In genomic region chrX:6959534-6959933, ce11 we compare ENCODE assay signal across 6 worm cellular contexts.
TF ChIP-seq lines count a peak whose summit lies in the region.

No protein-coding gene starts in this region.

TF ChIP-seq in whole organism, L1 larva, 84 proteins besides CTCF, POLR2A, EP300 and RAD21:
- peak; percentile 56 for TF ChIP-seq lin-14 (GFP tag; optimal IDR thresholded peaks at IDR 0.05; lab: Kevin White, UChicago)
- peak; percentile 47 for TF ChIP-seq unc-130 (tag; optimal IDR thresholded peaks at IDR 0.05; lab: Kevin White, UChicago)
- no peak for TF ChIP-seq unc-86 (tag; optimal IDR thresholded peaks at IDR 0.05; lab: Kevin White, UChicago)
- TF ChIP-seq rnt-1 (tag; optimal IDR thresholded peaks at IDR 0.05; lab: Kevin White, UChicago) = peak; percentile 15
- no peak for TF ChIP-seq mef-2 (tag; optimal IDR thresholded peaks at IDR 0.05; lab: Kevin White, UChicago)
- TF ChIP-seq unc-98 (GFP tag; IDR thresholded peaks at IDR 0.05; lab: Robert Waterston, UW) = no peak
- TF ChIP-seq nhr-84 (tag; optimal IDR thresholded peaks at IDR 0.05; lab: Kevin White, UChicago) = no peak
- TF ChIP-seq nhr-12 (tag; optimal IDR thresholded peaks at IDR 0.05; lab: Kevin White, UChicago) = no peak
- TF ChIP-seq nhr-71 (tag; optimal IDR thresholded peaks at IDR 0.05; lab: Kevin White, UChicago) = peak; percentile 6
- TF ChIP-seq vab-15 (tag; optimal IDR thresholded peaks at IDR 0.05; lab: Kevin White, UChicago) = no peak

TF ChIP-seq in whole organism, L2 larva, 48 proteins besides CTCF, POLR2A, EP300 and RAD21:
- TF ChIP-seq dmd-4 (tag; optimal IDR thresholded peaks at IDR 0.05; lab: Kevin White, UChicago) (no peak), lsy-2 (tag; optimal IDR thresholded peaks at IDR 0.05; lab: Kevin White, UChicago) (no peak), ceh-16 (tag; optimal IDR thresholded peaks at IDR 0.05; lab: Kevin White, UChicago) (no peak), ztf-1 (GFP tag; conservative IDR thresholded peaks at IDR 0.05; lab: Robert Waterston, UW) (no peak), F13H6.1 (tag; optimal IDR thresholded peaks at IDR 0.05; lab: Kevin White, UChicago) (peak; percentile 10), nhr-129 (tag; optimal IDR thresholded peaks at IDR 0.05; lab: Kevin White, UChicago) (peak; percentile 41)

TF ChIP-seq in whole organism, L3 larva, 47 proteins besides CTCF, POLR2A, EP300 and RAD21:
- peak; percentile 49 for TF ChIP-seq egl-5 (tag; optimal IDR thresholded peaks at IDR 0.05; lab: Kevin White, UChicago)
- no peak for TF ChIP-seq ZK546.5 (tag; optimal IDR thresholded peaks at IDR 0.05; lab: Kevin White, UChicago)

TF ChIP-seq in whole organism, late embryonic, 69 proteins besides CTCF, POLR2A, EP300 and RAD21:
- no peak for TF ChIP-seq sdc-2 (tag; optimal IDR thresholded peaks at IDR 0.05; lab: Kevin White, UChicago)
- no peak for TF ChIP-seq unc-3 (GFP tag; conservative IDR thresholded peaks at IDR 0.05; lab: Robert Waterston, UW)
- TF ChIP-seq unc-3 (tag; optimal IDR thresholded peaks at IDR 0.05; lab: Kevin White, UChicago) = no peak
- no peak for TF ChIP-seq K09A11.1 (tag; optimal IDR thresholded peaks at IDR 0.05; lab: Kevin White, UChicago; ENCODE audit: insufficient read depth)
- TF ChIP-seq ceh-6 (GFP tag; optimal IDR thresholded peaks at IDR 0.05; lab: Kevin White, UChicago) = no peak
- no peak for TF ChIP-seq pqm-1 (tag; optimal IDR thresholded peaks at IDR 0.05; lab: Kevin White, UChicago)
- TF ChIP-seq pat-9 (tag; optimal IDR thresholded peaks at IDR 0.05; lab: Kevin White, UChicago) = no peak
- TF ChIP-seq nfya-1 (tag; optimal IDR thresholded peaks at IDR 0.05; lab: Kevin White, UChicago) = no peak
- TF ChIP-seq ceh-18 (tag; optimal IDR thresholded peaks at IDR 0.05; lab: Kevin White, UChicago) = peak; percentile 36
- TF ChIP-seq ama-1 (optimal IDR thresholded peaks at IDR 0.05; lab: Kevin White, UChicago) = no peak
- TF ChIP-seq ceh-48 (tag; optimal IDR thresholded peaks at IDR 0.05; lab: Kevin White, UChicago) = no peak
- no peak for TF ChIP-seq hlh-13 (GFP tag; optimal IDR thresholded peaks at IDR 0.05; lab: Kevin White, UChicago)
- no peak for TF ChIP-seq nhr-11 (tag; optimal IDR thresholded peaks at IDR 0.05; lab: Kevin White, UChicago)
- TF ChIP-seq dve-1 (tag; optimal IDR thresholded peaks at IDR 0.05; lab: Kevin White, UChicago) = no peak
- no peak for TF ChIP-seq ztf-16 (tag; optimal IDR thresholded peaks at IDR 0.05; lab: Kevin White, UChicago)
- peak; percentile 83 for TF ChIP-seq unc-55 (GFP tag; optimal IDR thresholded peaks at IDR 0.05; lab: Kevin White, UChicago)

TF ChIP-seq in whole organism, midembryonic, 9 proteins besides CTCF, POLR2A, EP300 and RAD21:
- TF ChIP-seq med-1 (GFP tag; optimal IDR thresholded peaks at IDR 0.05; lab: Kevin White, UChicago; ENCODE audit: insufficient read depth) (no peak), ztf-23 (GFP tag; IDR thresholded peaks at IDR 0.05; lab: Robert Waterston, UW) (no peak), T22C8.4 (GFP tag; IDR thresholded peaks at IDR 0.05; lab: Robert Waterston, UW) (no peak), cog-1 (tag; optimal IDR thresholded peaks at IDR 0.05; lab: Kevin White, UChicago) (peak; percentile 16), ztf-29 (GFP tag; IDR thresholded peaks at IDR 0.05; lab: Robert Waterston, UW) (no peak), tab-1 (GFP tag; IDR thresholded peaks at IDR 0.05; lab: Robert Waterston, UW) (no peak)

TF ChIP-seq in whole organism, mixed stage, embryonic, 35 proteins besides CTCF, POLR2A, EP300 and RAD21:
- TF ChIP-seq pha-4 (tag; optimal IDR thresholded peaks at IDR 0.05; lab: Kevin White, UChicago) (no peak), hlh-1 (tag; optimal IDR thresholded peaks at IDR 0.05; lab: Kevin White, UChicago) (peak; percentile 58), unc-62 (GFP tag; optimal IDR thresholded peaks at IDR 0.05; lab: Kevin White, UChicago) (peak; percentile 93), unc-120 (tag; optimal IDR thresholded peaks at IDR 0.05; lab: Kevin White, UChicago; ENCODE audit: poor library complexity, severe bottlenecking) (peak; percentile 13), ceh-39 (tag; optimal IDR thresholded peaks at IDR 0.05; lab: Kevin White, UChicago) (no peak), elt-3 (tag; optimal IDR thresholded peaks at IDR 0.05; lab: Kevin White, UChicago) (no peak)

Comparison
In these comparisons a context has a peak if more than half of its experiments do, and no peak if none do; other contexts are left out.
1. Of the 10 proteins assayed by ChIP-seq in both whole organism, L1 larva and whole organism, late embryonic: peak only in whole organism, L1 larva: rnt-1; only in whole organism, late embryonic: none; in both: none; in neither: 9.